Fruit fly (Drosophila melanogaster) whole organism, wandering third instar larva: Measurements from ENCODE around the gene CG14160.

Source experiments
- CG9705 ChIP-seq: fragments of 200-800 bp; sonication (Bioruptor generic); optimal IDR thresholded peaks from 2 replicates; lab custom pipeline; 2018; ENCODE audit warnings: missing biosample characterization, mild to moderate bottlenecking, missing genetic modification characterization
- Hr78 ChIP-seq: fragments of >200 bp; optimal IDR thresholded peaks from 2 replicates; lab custom pipeline; 2017; ENCODE audit warnings: missing biosample characterization, missing genetic modification characterization
- Myc ChIP-seq: fragments of >200 bp; optimal IDR thresholded peaks from 2 replicates; lab custom pipeline; 2017
- OdsH ChIP-seq: fragments of 200-800 bp; sonication (Bioruptor generic); optimal IDR thresholded peaks from 2 replicates; lab custom pipeline; 2016; ENCODE audit warnings: missing biosample characterization, mild to moderate bottlenecking, missing genetic modification characterization
- dmrt93B ChIP-seq: fragments of 200-800 bp; sonication (Bioruptor generic); optimal IDR thresholded peaks from 2 replicates; lab custom pipeline; 2018; ENCODE audit warnings: missing biosample characterization, mild to moderate bottlenecking, missing genetic modification characterization
- fru ChIP-seq: fragments of 200-800 bp; sonication (Bioruptor generic); optimal IDR thresholded peaks from 3 replicates; lab custom pipeline; 2016; ENCODE audit warnings: missing biosample characterization, mild to moderate bottlenecking, missing genetic modification characterization
- usp ChIP-seq: fragments of >200 bp; optimal IDR thresholded peaks from 2 replicates; lab custom pipeline; 2017; ENCODE audit warnings: missing biosample characterization, missing genetic modification characterization

dm6 chr3L:10089350-10090266 is at the start of gene CG14160:
- TF ChIP-seq dmrt93B (no peak), usp (GFP tag; lab: Kevin White, UChicago) (no peak), Myc (lab: Kevin White, UChicago) (no peak), CG9705 (GFP tag; lab: Kevin White, UChicago) (no peak), OdsH (no peak), fru (no peak), Hr78 (GFP tag; lab: Kevin White, UChicago) (no peak)
